Worm (Caenorhabditis elegans) whole organism, L3 larva: ENCODE results near the gene abl-1.

Source experiments
- R02D3.7 ChIP-seq: fragments of 150-350 bp; optimal IDR thresholded peaks from 2 replicates; lab custom pipeline; 2014; ENCODE audit warnings: missing biosample characterization, missing genetic modification characterization
- ZK546.5 ChIP-seq: sonication (generic microtip); optimal IDR thresholded peaks from 2 replicates; lab custom pipeline; 2017; ENCODE audit warnings: missing biosample characterization, missing genetic modification characterization
- aly-2 ChIP-seq: fragments of 150-350 bp; optimal IDR thresholded peaks from 2 replicates; lab custom pipeline; 2014; ENCODE audit warnings: missing biosample characterization, missing genetic modification characterization
- ama-1 ChIP-seq: fragments of 150-350 bp; optimal IDR thresholded peaks from 2 replicates; lab custom pipeline; 2018
- ceh-16 ChIP-seq: sonication (generic microtip); optimal IDR thresholded peaks from 2 replicates; lab custom pipeline; 2017; ENCODE audit warnings: missing biosample characterization, missing genetic modification characterization
- ceh-28 ChIP-seq: fragments of 150-350 bp; optimal IDR thresholded peaks from 2 replicates; lab custom pipeline; 2014; ENCODE audit warnings: missing biosample characterization, missing genetic modification reagents, missing genetic modification characterization
- ceh-82 ChIP-seq: fragments of 150-350 bp; optimal IDR thresholded peaks from 2 replicates; lab custom pipeline; 2014; ENCODE audit warnings: missing biosample characterization, missing genetic modification characterization
- ceh-9 ChIP-seq: sonication (generic microtip); optimal IDR thresholded peaks from 2 replicates; lab custom pipeline; 2018; ENCODE audit warnings: missing biosample characterization, missing genetic modification characterization
- daf-12 ChIP-seq: fragments of 150-350 bp; optimal IDR thresholded peaks from 2 replicates; lab custom pipeline; 2014; ENCODE audit warnings: missing biosample characterization, missing genetic modification reagents, missing genetic modification characterization
- egl-27 ChIP-seq: sonication (generic microtip); optimal IDR thresholded peaks from 4 replicates; lab custom pipeline; 2017; ENCODE audit warnings: missing biosample characterization, missing genetic modification reagents, missing genetic modification characterization
- egl-5 ChIP-seq: fragments of 150-350 bp; optimal IDR thresholded peaks from 2 replicates; lab custom pipeline; 2017; ENCODE audit warnings: missing biosample characterization, missing genetic modification reagents, missing genetic modification characterization, inconsistent platforms
- elt-2 ChIP-seq: sonication (generic microtip); optimal IDR thresholded peaks from 2 replicates; lab custom pipeline; 2016; ENCODE audit warnings: missing genetic modification reagents, mild to moderate bottlenecking, missing genetic modification characterization, missing compliant biosample characterization
- elt-3 ChIP-seq, 3 experiments: fragments of 150-350 bp in 1 of 3; sonication (generic microtip) in 2 of 3; optimal IDR thresholded peaks; 2 replicates in 2 of 3; 4 replicates in 1 of 3; lab custom pipeline; 2014 to 2017; ENCODE audit warnings: missing biosample characterization in 3 of 3, missing genetic modification characterization in 3 of 3
- eor-1 ChIP-seq, 2 experiments: fragments of 150-350 bp; optimal IDR thresholded peaks; 2 replicates each; lab custom pipeline; 2014 to 2018; ENCODE audit warnings: missing biosample characterization in 2 of 2, missing genetic modification characterization in 2 of 2
- fkh-10 ChIP-seq: sonication (generic microtip); optimal IDR thresholded peaks from 2 replicates; lab custom pipeline; 2017; ENCODE audit warnings: missing biosample characterization, missing genetic modification reagents, missing genetic modification characterization
- fkh-2 ChIP-seq: fragments of 150-350 bp; optimal IDR thresholded peaks from 2 replicates; lab custom pipeline; 2014; ENCODE audit warnings: missing biosample characterization, missing genetic modification reagents, missing genetic modification characterization
- fos-1 ChIP-seq: fragments of 150-350 bp; optimal IDR thresholded peaks from 2 replicates; lab custom pipeline; 2014; ENCODE audit warnings: missing biosample characterization, missing genetic modification characterization
- hmg-11 ChIP-seq: sonication (generic microtip); optimal IDR thresholded peaks from 2 replicates; lab custom pipeline; 2016; ENCODE audit warnings: missing genetic modification characterization, missing compliant biosample characterization
- lin-15B ChIP-seq: fragments of 150-350 bp; optimal IDR thresholded peaks from 2 replicates; lab custom pipeline; 2014; ENCODE audit warnings: missing biosample characterization, missing genetic modification characterization
- lin-39 ChIP-seq: fragments of 150-350 bp; optimal IDR thresholded peaks from 2 replicates; lab custom pipeline; 2018; ENCODE audit warnings: missing biosample characterization, missing genetic modification reagents, missing genetic modification characterization
- lsy-12 ChIP-seq: sonication (generic microtip); optimal IDR thresholded peaks from 2 replicates; lab custom pipeline; 2016; ENCODE audit warnings: mild to moderate bottlenecking, missing genetic modification characterization, missing compliant biosample characterization
- mdl-1 ChIP-seq: fragments of 150-350 bp; optimal IDR thresholded peaks from 2 replicates; lab custom pipeline; 2014; ENCODE audit warnings: missing biosample characterization, missing genetic modification characterization
- mml-1 ChIP-seq: fragments of 150-350 bp; sonication (generic microtip); optimal IDR thresholded peaks from 3 replicates; lab custom pipeline; 2014; ENCODE audit warnings: missing biosample characterization, missing genetic modification characterization
- nfya-1 ChIP-seq: sonication (generic microtip); optimal IDR thresholded peaks from 2 replicates; lab custom pipeline; 2017; ENCODE audit warnings: missing genetic modification characterization, mild to moderate bottlenecking, missing compliant biosample characterization, antibody characterized with exemption, moderate library complexity; ENCODE audit not compliant: insufficient read depth
- nhr-11 ChIP-seq: fragments of 150-350 bp; optimal IDR thresholded peaks from 2 replicates; lab custom pipeline; 2014; ENCODE audit warnings: missing biosample characterization, missing genetic modification characterization
- nhr-23 ChIP-seq: fragments of 150-350 bp; optimal IDR thresholded peaks from 2 replicates; lab custom pipeline; 2014; ENCODE audit warnings: missing biosample characterization, missing genetic modification reagents, missing genetic modification characterization
- nhr-237 ChIP-seq: fragments of 150-350 bp; optimal IDR thresholded peaks from 2 replicates; lab custom pipeline; 2014; ENCODE audit warnings: missing biosample characterization, missing genetic modification characterization
- nhr-25 ChIP-seq: sonication (generic microtip); optimal IDR thresholded peaks from 2 replicates; lab custom pipeline; 2017; ENCODE audit warnings: missing biosample characterization, missing genetic modification characterization
- nhr-43 ChIP-seq: sonication (generic microtip); optimal IDR thresholded peaks from 2 replicates; lab custom pipeline; 2016; ENCODE audit warnings: mild to moderate bottlenecking, missing genetic modification characterization, missing compliant biosample characterization; ENCODE audit not compliant: poor library complexity, severe bottlenecking
- nhr-67 ChIP-seq: fragments of 150-350 bp; optimal IDR thresholded peaks from 2 replicates; lab custom pipeline; 2014; ENCODE audit warnings: missing biosample characterization, missing genetic modification characterization
- nhr-76 ChIP-seq: fragments of 150-350 bp; sonication (generic microtip); optimal IDR thresholded peaks from 5 replicates; lab custom pipeline; 2014; ENCODE audit warnings: missing biosample characterization, missing genetic modification characterization
- nhr-77 ChIP-seq: fragments of 150-350 bp; optimal IDR thresholded peaks from 2 replicates; lab custom pipeline; 2014; ENCODE audit warnings: missing biosample characterization, missing genetic modification characterization
- pha-4 ChIP-seq: fragments of 150-350 bp; optimal IDR thresholded peaks from 2 replicates; lab custom pipeline; 2014; ENCODE audit warnings: missing biosample characterization, missing genetic modification reagents, missing genetic modification characterization
- pqm-1 ChIP-seq: fragments of 150-350 bp; optimal IDR thresholded peaks from 2 replicates; lab custom pipeline; 2017; ENCODE audit warnings: missing biosample characterization, missing genetic modification characterization, inconsistent platforms
- sea-2 ChIP-seq: fragments of 150-350 bp; sonication (generic microtip); optimal IDR thresholded peaks from 4 replicates; lab custom pipeline; 2014; ENCODE audit warnings: missing biosample characterization, missing genetic modification reagents, missing genetic modification characterization
- skn-1 ChIP-seq: fragments of 150-350 bp; optimal IDR thresholded peaks from 2 replicates; lab custom pipeline; 2014; ENCODE audit warnings: missing biosample characterization, missing genetic modification characterization
- snpc-4 ChIP-seq: fragments of 150-350 bp; optimal IDR thresholded peaks from 2 replicates; lab custom pipeline; 2014; ENCODE audit warnings: missing biosample characterization, missing genetic modification characterization
- tbx-2 ChIP-seq: sonication (generic microtip); optimal IDR thresholded peaks from 2 replicates; lab custom pipeline; 2016; ENCODE audit warnings: mild to moderate bottlenecking, missing genetic modification characterization, missing compliant biosample characterization
- unc-39 ChIP-seq: sonication (generic microtip); optimal IDR thresholded peaks from 4 replicates; lab custom pipeline; 2017; ENCODE audit warnings: missing biosample characterization, missing genetic modification characterization
- unc-62 ChIP-seq: fragments of 150-350 bp; sonication (generic microtip); optimal IDR thresholded peaks from 4 replicates; lab custom pipeline; 2014; ENCODE audit warnings: missing biosample characterization, missing genetic modification reagents, missing genetic modification characterization
- zag-1 ChIP-seq: fragments of 150-350 bp; optimal IDR thresholded peaks from 2 replicates; lab custom pipeline; 2014; ENCODE audit warnings: missing biosample characterization, missing genetic modification characterization
- ztf-11 ChIP-seq: fragments of 150-350 bp; optimal IDR thresholded peaks from 2 replicates; lab custom pipeline; 2014; ENCODE audit warnings: missing biosample characterization, missing genetic modification characterization
- ztf-4 ChIP-seq: fragments of 150-350 bp; optimal IDR thresholded peaks from 2 replicates; lab custom pipeline; 2014; ENCODE audit warnings: missing biosample characterization, missing genetic modification characterization

abl-1 gene

ce11 chrX:10597554-10598191 is 26.3 kb downstream of the abl-1 start:
- TF ChIP-seq fkh-10 (GFP tag; lab: Kevin White, UChicago) (no peak), pha-4 (peak; percentile 34), pqm-1 (tag; lab: Kevin White, UChicago) (peak; percentile 15), ztf-4 (tag; lab: Kevin White, UChicago) (no peak), nhr-11 (tag; lab: Kevin White, UChicago) (no peak), ama-1 (lab: Kevin White, UChicago) (peak; percentile 33), daf-12 (no peak), elt-2 (peak; percentile 66), nhr-237 (tag; lab: Kevin White, UChicago) (no peak), elt-3 (tag; optimal IDR thresholded peaks at IDR 0.05; lab: Kevin White, UChicago) (no peak), ceh-9 (tag; lab: Kevin White, UChicago) (no peak), ceh-16 (tag; lab: Kevin White, UChicago) (no peak), eor-1 (tag; optimal IDR thresholded peaks at IDR 0.05; lab: Kevin White, UChicago) (no peak), mdl-1 (tag; lab: Kevin White, UChicago) (no peak), hmg-11 (peak; percentile 55), skn-1 (no peak), nfya-1 (tag; lab: Kevin White, UChicago) (peak; percentile 93), fkh-2 (tag; lab: Kevin White, UChicago) (no peak), fos-1 (no peak), egl-27 (tag; lab: Kevin White, UChicago) (no peak), ceh-82 (no peak), ceh-28 (tag; lab: Kevin White, UChicago) (peak; percentile 35), egl-5 (no peak), lin-39 (tag; lab: Kevin White, UChicago) (peak; percentile 78), lsy-12 (tag; lab: Kevin White, UChicago) (peak; percentile 22), nhr-77 (tag; lab: Kevin White, UChicago) (no peak), nhr-43 (tag; lab: Kevin White, UChicago) (no peak), tbx-2 (tag; lab: Kevin White, UChicago) (no peak), nhr-25 (tag; lab: Kevin White, UChicago) (peak; percentile 11)

- TF ChIP-seq nhr-77 (tag; lab: Kevin White, UChicago) (no peak), lin-39 (tag; lab: Kevin White, UChicago) (peak; percentile 16)
These were observed 27.5 kb downstream of the abl-1 start for ce11 chrX:10596420-10596907.

- TF ChIP-seq unc-62 (GFP tag; lab: Kevin White, UChicago), result no peak
- TF ChIP-seq eor-1 (tag; optimal IDR thresholded peaks at IDR 0.05; lab: Kevin White, UChicago), result no peak
- TF ChIP-seq lsy-12 (tag; lab: Kevin White, UChicago), result no peak
- TF ChIP-seq egl-27 (tag; lab: Kevin White, UChicago), result no peak
- TF ChIP-seq fkh-2 (tag; lab: Kevin White, UChicago), result no peak
- no peak for TF ChIP-seq ceh-9 (tag; lab: Kevin White, UChicago)
- no peak for TF ChIP-seq elt-3 (tag; optimal IDR thresholded peaks at IDR 0.05; lab: Kevin White, UChicago)
- TF ChIP-seq nhr-67, result no peak
- TF ChIP-seq hmg-11, result no peak
- no peak for TF ChIP-seq nhr-11 (tag; lab: Kevin White, UChicago)
- peak; percentile 32 for TF ChIP-seq nhr-23 (tag; lab: Kevin White, UChicago)
- TF ChIP-seq ceh-28 (tag; lab: Kevin White, UChicago), result peak; percentile 4
- no peak for TF ChIP-seq nhr-237 (tag; lab: Kevin White, UChicago)
- TF ChIP-seq ama-1 (lab: Kevin White, UChicago), result no peak
- TF ChIP-seq unc-39, result no peak
- TF ChIP-seq zag-1, result no peak
- TF ChIP-seq nhr-43 (tag; lab: Kevin White, UChicago), result no peak
- no peak for TF ChIP-seq daf-12
- TF ChIP-seq egl-5, result peak; percentile 21
- TF ChIP-seq fkh-10 (GFP tag; lab: Kevin White, UChicago), result peak; percentile 90
- peak; percentile 21 for TF ChIP-seq nhr-25 (tag; lab: Kevin White, UChicago)
- no peak for TF ChIP-seq lin-39 (tag; lab: Kevin White, UChicago)
- no peak for TF ChIP-seq pha-4
- TF ChIP-seq nhr-76 (tag; lab: Kevin White, UChicago), result no peak
- no peak for TF ChIP-seq pqm-1 (tag; lab: Kevin White, UChicago)
- no peak for TF ChIP-seq lin-15B (tag; lab: Kevin White, UChicago)
- no peak for TF ChIP-seq ztf-11
- no peak for TF ChIP-seq ceh-82
- TF ChIP-seq aly-2 (tag; lab: Kevin White, UChicago), result no peak
- TF ChIP-seq mml-1, result no peak
- no peak for TF ChIP-seq sea-2 (GFP tag; lab: Kevin White, UChicago)
- no peak for TF ChIP-seq R02D3.7 (tag; lab: Kevin White, UChicago)
- TF ChIP-seq snpc-4 (tag; lab: Kevin White, UChicago), result no peak
- TF ChIP-seq ceh-16 (tag; lab: Kevin White, UChicago), result no peak
- TF ChIP-seq fos-1, result no peak
- TF ChIP-seq nfya-1 (tag; lab: Kevin White, UChicago), result peak; percentile 19
- TF ChIP-seq nhr-77 (tag; lab: Kevin White, UChicago), result no peak
- no peak for TF ChIP-seq ZK546.5 (tag; lab: Kevin White, UChicago)
These were observed 29.1 kb downstream of the abl-1 start for ce11 chrX:10594701-10595421.
